Worm (Caenorhabditis elegans) whole organism, L1 larva: ENCODE results near the gene T22C8.6.

Experiments used
- C04F5.9 ChIP-seq: sonication (generic microtip); optimal IDR thresholded peaks from 2 replicates; lab custom pipeline; 2016; ENCODE audit warnings: missing genetic modification characterization, missing compliant biosample characterization
- Y116A8C.19 ChIP-seq: sonication (generic microtip); optimal IDR thresholded peaks from 2 replicates; lab custom pipeline; 2016; ENCODE audit warnings: missing compliant biosample characterization, missing genetic modification characterization, borderline replicate concordance
- ama-1 ChIP-seq: fragments of 150-350 bp; optimal IDR thresholded peaks from 2 replicates; lab custom pipeline; 2014
- ceh-82 ChIP-seq, 3 experiments: fragments of 150-350 bp in 1 of 3; sonication (generic microtip) in 2 of 3; optimal IDR thresholded peaks; 2 replicates each; lab custom pipeline; 2014 to 2017; ENCODE audit warnings: missing biosample characterization in 3 of 3, missing genetic modification characterization in 3 of 3
- ceh-90 ChIP-seq: sonication (generic microtip); optimal IDR thresholded peaks from 2 replicates; lab custom pipeline; 2016; ENCODE audit warnings: missing genetic modification characterization, missing compliant biosample characterization
- elt-3 ChIP-seq, 6 experiments: fragments of 150-350 bp in 1 of 6; sonication (generic microtip); optimal IDR thresholded peaks; 2 replicates each; lab custom pipeline; 2017 to 2018; ENCODE audit warnings: missing biosample characterization in 6 of 6, missing genetic modification characterization in 6 of 6, inconsistent platforms in 1 of 6
- fkh-10 ChIP-seq: sonication (generic microtip); optimal IDR thresholded peaks from 2 replicates; lab custom pipeline; 2017; ENCODE audit warnings: missing biosample characterization, missing genetic modification reagents, missing genetic modification characterization
- lin-39 ChIP-seq: fragments of 150-350 bp; optimal IDR thresholded peaks from 2 replicates; lab custom pipeline; 2014; ENCODE audit warnings: missing biosample characterization, missing genetic modification reagents, missing genetic modification characterization
- mep-1 ChIP-seq: fragments of 150-350 bp; optimal IDR thresholded peaks from 2 replicates; lab custom pipeline; 2014; ENCODE audit warnings: missing biosample characterization, missing genetic modification characterization
- vab-15 ChIP-seq: sonication (generic microtip); optimal IDR thresholded peaks from 2 replicates; lab custom pipeline; 2017; ENCODE audit warnings: missing genotype, mild to moderate bottlenecking, missing genetic modification characterization, missing compliant biosample characterization

ce11 chrII:8640503-8640902 is 10.4 kb upstream of the T22C8.6 start:
- no peak for TF ChIP-seq Y116A8C.19
- TF ChIP-seq C04F5.9 (tag; lab: Kevin White, UChicago), result no peak
- no peak for TF ChIP-seq elt-3 (tag; optimal IDR thresholded peaks at IDR 0.05; lab: Kevin White, UChicago)
- no peak for TF ChIP-seq lin-39 (tag; lab: Kevin White, UChicago)
- peak; percentile 12 for TF ChIP-seq mep-1 (tag; lab: Kevin White, UChicago)
- no peak for TF ChIP-seq fkh-10
- no peak for TF ChIP-seq ama-1 (lab: Kevin White, UChicago)
- TF ChIP-seq vab-15, result no peak
- no peak for TF ChIP-seq ceh-90 (tag; lab: Kevin White, UChicago)
- no peak for TF ChIP-seq ceh-82 (tag; optimal IDR thresholded peaks at IDR 0.05; lab: Kevin White, UChicago)
